Worm (Caenorhabditis elegans) whole organism, dauer: ENCODE results near the gene T11F9.1.
"Not testable (repeated sequence)": the region's sequence is repeated elsewhere in the genome, so short reads cannot be mapped to it uniquely, and the experiment has no call there.

ENCODE experiments used
- unc-62 ChIP-seq: sonication (generic microtip); optimal IDR thresholded peaks from 2 replicates; lab custom pipeline; 2017; ENCODE audit warnings: missing biosample characterization, missing genetic modification reagents, missing genetic modification characterization

The T11F9.1 gene

DNA sequence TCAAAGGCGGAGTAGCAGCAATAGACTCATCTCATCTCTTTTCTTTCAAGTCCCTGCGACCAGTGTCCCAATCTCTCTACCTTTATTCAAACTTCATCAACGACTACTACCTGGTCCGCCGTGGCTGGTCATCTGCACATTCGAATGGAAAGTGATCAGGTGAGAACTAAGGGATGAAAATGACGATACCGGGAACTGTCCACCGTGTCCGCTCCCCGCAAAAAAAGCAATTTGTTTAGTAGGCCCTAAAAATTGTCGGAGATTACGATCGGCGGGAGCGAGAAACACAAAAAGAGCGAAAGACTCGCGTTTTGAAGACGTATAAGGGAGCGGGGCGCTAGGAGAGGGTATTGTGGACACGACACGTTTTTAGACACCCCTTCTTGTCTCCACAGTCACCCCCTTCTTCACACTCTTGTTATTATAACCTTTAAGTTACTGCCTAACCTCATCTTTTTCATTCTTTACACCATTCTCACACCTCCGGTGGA lies 3.7 kb downstream of the T11F9.1 start, which contains the start of gene zipt-16:
Gene zipt-16, plus strand, starts transcription at position 51 of the 491 bp plus-strand sequence.
- no peak for TF ChIP-seq unc-62 (GFP tag; lab: Kevin White, UChicago)

DNA sequence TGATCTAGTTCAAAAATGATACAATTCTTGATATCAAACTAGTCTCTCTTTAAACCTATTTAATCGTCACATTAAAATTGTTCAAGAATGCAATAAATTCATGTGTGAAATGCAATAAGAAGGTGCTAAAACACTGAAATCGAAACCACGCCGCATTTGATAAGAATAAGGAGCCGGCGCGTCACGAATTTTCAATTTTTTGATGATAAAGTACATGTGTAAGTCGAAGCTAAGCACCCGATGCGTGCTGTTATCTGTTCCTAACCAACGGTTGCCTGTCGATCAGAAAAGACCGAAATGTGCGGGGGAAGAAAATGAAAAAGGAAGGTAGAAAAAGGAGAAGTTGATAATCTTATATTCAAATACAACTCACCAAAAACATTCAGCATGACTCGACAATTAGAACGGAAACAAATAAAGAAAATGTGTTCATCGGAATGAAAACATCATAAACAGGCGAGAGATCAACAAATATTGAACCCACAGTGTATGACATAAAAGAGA lies 10.9 kb downstream of the T11F9.1 start, which contains the start of gene aat-6:
Gene aat-6, minus strand, starts transcription at position 454 of the 504 bp plus-strand sequence.
- TF ChIP-seq unc-62 (GFP tag; lab: Kevin White, UChicago), result no peak

DNA sequence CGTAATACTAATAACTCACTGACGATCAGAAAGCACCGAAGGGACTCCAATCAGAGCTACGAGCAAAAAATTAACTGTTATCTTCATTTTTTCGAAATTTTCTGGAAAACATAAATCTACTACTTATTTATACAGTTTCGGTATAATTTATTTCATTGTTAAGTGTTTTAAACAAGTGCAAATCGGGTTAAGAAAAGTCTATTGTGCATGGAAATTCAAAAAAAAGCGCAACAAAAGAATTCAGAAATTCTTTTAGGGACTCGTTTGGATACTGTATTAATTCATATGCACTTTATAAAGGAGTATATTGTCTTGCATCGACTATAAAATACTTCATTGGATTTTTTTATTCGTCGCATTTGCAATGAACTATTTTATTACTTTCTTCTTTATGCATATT lies 12.9 kb downstream of the T11F9.1 start, which contains the start of the genes nas-20 and nas-21:
Gene nas-20, minus strand, starts transcription at position 101 of the 400 bp plus-strand sequence.
Gene nas-21, plus strand, starts transcription at position 356 of the 400 bp plus-strand sequence.
- TF ChIP-seq unc-62 (GFP tag; lab: Kevin White, UChicago), result no peak

DNA sequence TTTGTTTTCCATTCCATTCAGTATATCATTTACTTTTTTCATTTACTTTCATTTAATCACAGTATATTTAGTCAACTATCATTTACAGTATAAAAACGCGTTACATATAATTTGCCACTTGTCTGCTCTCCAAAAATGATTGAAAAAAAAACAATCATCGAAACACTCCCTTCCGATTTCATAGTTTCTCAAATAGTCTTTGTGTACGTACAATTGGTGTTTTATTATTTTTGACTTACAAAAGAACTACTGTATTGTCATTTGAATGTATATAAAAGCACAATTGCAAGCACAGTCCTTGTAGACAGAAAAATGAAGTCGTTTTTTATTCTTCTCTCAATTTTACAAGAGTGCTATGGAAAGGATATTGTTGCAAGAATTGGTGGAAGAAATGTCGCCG lies 15.0 kb downstream of the T11F9.1 start, which contains the start of gene nas-22:
Gene nas-22, plus strand, starts transcription at position 301 of the 400 bp plus-strand sequence.
- TF ChIP-seq unc-62 (GFP tag; lab: Kevin White, UChicago), result no peak

DNA sequence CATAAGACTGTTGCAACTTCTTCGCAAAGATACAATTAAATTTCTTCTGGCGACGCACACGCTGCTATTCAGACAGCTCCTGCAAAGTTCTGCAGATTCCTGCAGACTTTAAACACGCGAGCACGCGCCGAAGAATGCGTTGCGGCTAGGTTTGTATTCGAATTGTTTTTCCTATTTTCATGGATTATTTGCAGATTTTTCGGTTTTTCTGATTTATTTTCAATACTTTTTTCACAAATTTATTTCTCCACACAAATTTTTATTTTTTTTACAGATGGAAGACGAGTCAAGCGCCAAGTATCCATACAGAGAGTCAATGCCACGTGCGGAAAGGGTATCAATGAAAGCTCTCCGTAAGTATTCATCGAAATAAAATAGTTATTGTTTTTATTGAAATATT lies 16.3 kb downstream of the T11F9.1 start, which contains the start of gene T11F9.7:
Gene T11F9.7, plus strand, starts transcription at position 301 of the 400 bp plus-strand sequence.
- not testable (repeated sequence) for TF ChIP-seq unc-62 (GFP tag; lab: Kevin White, UChicago)

DNA sequence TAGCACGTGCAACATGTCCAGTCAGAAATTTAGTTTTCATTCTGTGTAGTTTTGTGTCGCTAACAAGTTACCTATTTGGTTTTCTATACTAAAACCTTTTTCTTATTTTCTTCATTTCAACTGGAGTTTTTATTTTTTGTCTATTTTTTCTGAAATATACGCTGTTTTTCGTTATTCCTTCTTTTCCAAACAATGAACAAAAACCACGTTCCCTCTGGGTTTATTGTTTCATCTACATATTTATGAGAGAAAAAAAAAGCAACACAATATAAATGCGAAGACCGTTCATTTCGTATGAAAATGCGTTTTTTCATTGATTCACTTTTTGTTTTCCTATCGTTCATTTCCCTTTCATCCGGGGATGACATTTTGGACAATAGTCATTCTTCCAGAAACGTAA lies 20.1 kb downstream of the T11F9.1 start, which contains the start of gene T11F9.22:
Gene T11F9.22, plus strand, starts transcription at position 301 of the 400 bp plus-strand sequence.
- TF ChIP-seq unc-62 (GFP tag; lab: Kevin White, UChicago), result no peak

DNA sequence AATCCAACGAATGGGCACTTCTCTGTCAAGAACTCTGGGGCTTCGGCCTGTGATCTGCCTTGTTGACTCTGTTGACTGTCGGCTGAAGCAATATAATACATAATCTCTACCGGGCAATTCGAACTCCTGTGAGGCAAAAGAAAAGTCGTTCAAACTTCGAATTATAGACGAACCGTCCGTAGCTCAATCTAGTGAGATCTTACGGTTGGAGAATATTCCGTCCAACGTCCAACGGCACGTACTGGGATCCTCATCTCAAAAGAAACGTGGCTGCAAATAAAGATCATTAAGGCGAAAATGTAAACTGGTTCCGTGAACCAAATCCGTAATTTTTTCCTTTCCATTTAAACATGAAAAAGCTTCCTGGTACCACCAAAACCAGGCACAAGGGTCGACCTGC lies 21.4 kb downstream of the T11F9.1 start, which contains the start of gene T11F9.14:
Gene T11F9.14, minus strand, starts transcription at position 101 of the 400 bp plus-strand sequence.
- TF ChIP-seq unc-62 (GFP tag; lab: Kevin White, UChicago), result not testable (repeated sequence)

DNA sequence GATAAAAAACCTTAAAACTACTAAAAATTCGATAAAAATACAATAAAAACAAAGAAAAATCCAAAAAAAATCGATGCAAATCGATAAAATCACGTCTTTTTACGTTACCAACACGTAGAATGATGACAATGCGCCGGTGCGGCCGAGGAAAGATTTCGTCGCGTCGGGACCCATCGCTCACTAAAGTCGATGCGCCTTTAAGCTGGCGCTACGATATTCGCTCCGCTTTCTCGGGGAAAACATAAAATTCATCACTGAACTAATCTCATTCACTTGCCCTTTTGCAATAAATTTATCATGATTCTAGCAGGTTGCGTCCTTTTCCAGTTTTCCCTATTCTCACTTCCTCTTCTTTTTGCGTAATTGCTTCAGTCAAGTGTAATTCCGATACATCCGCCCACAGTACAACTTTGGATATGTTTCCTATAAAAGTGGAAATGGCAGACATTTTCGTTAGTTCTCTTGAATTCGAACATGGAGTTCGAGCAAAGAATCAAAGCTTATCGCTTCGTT lies 24.3 kb downstream of the T11F9.1 start, which contains the start of gene col-157:
Gene col-157, plus strand, starts transcription at position 463 of the 513 bp plus-strand sequence.
- not testable (repeated sequence) for TF ChIP-seq unc-62 (GFP tag; lab: Kevin White, UChicago)

DNA sequence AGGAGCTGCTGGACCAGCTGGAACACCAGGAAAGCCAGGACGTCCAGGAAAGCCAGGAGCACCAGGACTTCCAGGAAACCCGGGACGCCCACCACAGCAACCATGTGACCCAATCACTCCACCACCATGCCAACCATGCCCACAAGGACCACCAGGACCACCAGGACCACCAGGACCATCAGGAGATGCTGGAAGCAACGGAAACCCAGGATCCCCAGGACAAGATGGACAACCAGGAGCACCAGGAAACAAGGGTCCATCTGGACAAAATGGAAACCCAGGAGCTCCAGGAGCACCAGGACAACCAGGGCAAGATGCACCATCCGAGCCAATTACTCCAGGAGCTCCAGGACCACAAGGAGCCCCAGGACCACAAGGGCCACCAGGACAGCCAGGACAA lies 25.0 kb downstream of the T11F9.1 start:
- no peak for TF ChIP-seq unc-62 (GFP tag; lab: Kevin White, UChicago)

DNA sequence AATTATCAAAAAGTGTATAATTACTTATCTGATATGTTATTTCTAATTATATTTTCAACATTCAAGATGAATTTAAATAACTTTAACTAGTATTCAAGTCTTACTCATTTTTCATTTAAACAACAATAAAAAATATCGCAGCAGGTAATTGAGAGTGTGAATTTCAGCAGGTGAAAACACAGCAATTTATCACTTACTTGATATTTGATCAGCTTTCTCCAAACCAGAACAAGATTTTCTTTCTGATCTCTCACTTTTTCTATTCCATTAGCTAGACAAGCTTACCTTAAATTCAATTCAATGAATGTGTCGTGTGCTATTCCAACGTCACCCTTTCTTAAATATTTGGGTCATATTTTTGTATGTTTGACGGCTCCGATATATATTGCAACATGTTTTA lies 26.2 kb downstream of the T11F9.1 start, which contains the start of gene srh-1:
Gene srh-1, plus strand, starts transcription at position 301 of the 400 bp plus-strand sequence.
- TF ChIP-seq unc-62 (GFP tag; lab: Kevin White, UChicago), result no peak

DNA sequence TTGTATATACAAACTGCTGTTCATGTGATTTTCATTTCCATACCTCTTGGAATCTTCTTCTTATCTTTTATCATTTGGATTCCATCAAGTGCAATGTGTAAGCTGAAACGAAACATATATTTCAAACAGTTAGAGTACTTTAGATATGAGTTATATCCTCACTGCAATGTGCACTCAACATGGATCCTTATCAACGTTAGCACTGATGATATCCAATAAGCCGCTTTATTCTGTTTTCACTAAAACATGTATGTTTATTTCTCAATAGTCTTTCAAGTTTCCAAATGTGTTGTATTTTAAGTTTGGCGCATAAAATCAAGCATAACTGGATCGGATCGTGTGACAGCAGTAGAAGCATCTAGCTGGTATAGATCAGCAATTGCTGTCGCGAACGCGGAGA lies 27.3 kb downstream of the T11F9.1 start, which contains the start of gene T11F9.10:
Gene T11F9.10, plus strand, starts transcription at position 301 of the 400 bp plus-strand sequence.
- no peak for TF ChIP-seq unc-62 (GFP tag; lab: Kevin White, UChicago)

DNA sequence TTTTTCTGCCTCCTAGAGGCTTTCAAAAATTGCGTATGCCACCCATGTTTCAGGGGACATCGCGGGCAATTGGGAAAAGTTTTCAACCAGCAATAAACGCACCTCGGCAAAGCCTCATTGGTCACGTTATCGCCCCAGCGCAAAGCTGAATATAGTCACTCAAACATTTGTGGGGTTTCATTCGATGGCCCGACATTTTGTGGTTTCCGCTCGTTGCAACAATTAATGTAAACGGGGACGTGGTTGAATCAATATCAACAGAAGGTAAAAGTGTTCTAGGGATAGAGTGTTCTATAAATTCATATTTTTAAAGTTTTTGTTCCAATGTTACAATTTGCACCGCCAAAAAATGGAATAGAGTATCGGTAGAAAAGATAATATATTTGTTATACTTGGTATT lies 28.9 kb downstream of the T11F9.1 start:
- TF ChIP-seq unc-62 (GFP tag; lab: Kevin White, UChicago), result no peak

DNA sequence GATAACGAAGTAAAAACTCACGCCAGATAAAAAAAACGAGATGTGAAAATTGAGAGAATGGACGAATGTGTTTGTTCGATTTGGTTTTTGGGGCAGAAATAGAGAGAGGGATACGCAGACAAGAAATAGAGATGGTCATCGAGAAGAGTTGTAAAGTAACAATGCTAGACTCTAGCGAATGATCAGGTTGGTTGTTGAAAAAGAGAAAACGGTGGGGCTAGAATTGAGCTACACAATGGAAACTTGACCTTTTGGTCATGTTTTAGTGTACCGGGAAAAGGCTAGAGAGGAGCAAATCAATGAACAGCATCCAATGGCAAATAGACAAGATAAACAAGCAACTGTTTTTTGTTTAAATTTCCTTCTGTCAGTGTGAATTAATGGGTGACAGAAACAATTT lies 31.0 kb downstream of the T11F9.1 start, which contains the start of gene dhs-19:
Gene dhs-19, minus strand, starts transcription at position 101 of the 400 bp plus-strand sequence.
- no peak for TF ChIP-seq unc-62 (GFP tag; lab: Kevin White, UChicago)

DNA sequence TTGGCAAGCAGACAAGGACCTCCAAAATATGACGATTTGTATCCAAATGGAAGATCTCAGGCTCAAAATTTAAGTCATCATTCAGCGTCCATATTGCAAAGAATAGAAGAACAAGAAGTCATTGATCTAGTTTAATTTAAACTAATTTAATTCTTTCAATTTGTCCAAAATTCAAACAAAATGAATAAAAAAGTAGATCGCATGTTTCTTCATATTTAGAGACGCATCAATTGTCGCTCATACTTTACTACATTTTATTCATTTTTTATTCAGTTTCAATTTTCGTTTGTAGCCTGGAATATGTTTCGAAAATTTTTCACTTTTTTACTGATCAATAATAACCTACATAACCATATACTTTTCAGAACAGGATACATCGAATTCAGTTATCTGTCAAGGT lies 33.1 kb downstream of the T11F9.1 start, which contains the start of gene T11F9.21:
Gene T11F9.21, plus strand, starts transcription at position 301 of the 400 bp plus-strand sequence.
- TF ChIP-seq unc-62 (GFP tag; lab: Kevin White, UChicago), result no peak

DNA sequence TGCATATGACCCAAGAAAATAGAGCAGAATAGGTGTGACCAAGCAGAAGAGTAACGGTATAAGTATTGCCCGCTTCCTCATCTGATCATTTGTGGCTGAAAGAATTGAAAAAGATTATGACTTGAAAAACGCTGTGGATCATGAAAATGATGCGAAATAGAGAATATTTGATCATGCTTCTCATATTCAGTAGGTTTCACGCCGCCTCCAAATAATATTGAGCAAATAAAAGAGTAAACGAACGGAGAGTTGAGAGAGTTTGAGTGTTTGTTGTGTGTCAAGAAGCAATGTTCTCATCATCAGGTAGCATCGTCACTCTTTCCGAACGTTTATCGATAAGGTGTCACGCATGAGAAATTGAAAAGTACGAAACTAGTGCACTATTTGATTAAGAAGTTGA lies 36.9 kb downstream of the T11F9.1 start, which contains the start of gene htrl-1:
Gene htrl-1, minus strand, starts transcription at position 101 of the 400 bp plus-strand sequence.
- TF ChIP-seq unc-62 (GFP tag; lab: Kevin White, UChicago), result no peak

DNA sequence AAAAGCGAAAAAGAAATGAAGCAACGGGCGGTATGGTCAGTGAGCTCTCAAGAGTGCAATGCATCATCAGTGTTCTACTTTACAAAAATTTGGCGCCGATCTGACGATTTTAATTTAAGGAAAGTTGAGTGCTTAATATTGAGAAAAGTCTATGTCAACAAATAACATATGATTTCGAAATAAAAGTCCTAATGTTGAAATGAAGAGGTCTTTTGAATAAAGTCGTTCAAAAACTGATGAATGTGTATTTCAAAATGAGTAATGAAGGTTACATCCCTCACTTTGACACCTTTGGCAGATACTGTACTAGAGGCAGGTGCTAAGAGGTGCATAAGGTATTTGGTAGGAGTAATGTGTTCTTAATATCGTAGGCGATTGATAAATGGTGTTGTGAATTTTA lies 38.1 kb downstream of the T11F9.1 start:
- no peak for TF ChIP-seq unc-62 (GFP tag; lab: Kevin White, UChicago)
